Worm (Caenorhabditis elegans) whole organism, midembryonic: ENCODE data around the gene T23F11.4.

ENCODE experiments used
- flt-1 ChIP-seq: fragments of 200-800 bp; sonication (Bioruptor generic); IDR thresholded peaks from 2 replicates; pipeline ENCODE4 v1.3.6; 2022; ENCODE audit warnings: missing genetic modification characterization, missing compliant biosample characterization
- klf-2 ChIP-seq: fragments of 200-800 bp; sonication (Bioruptor generic); conservative IDR thresholded peaks from 2 replicates; pipeline ENCODE4 v1.3.6; 2022; ENCODE audit warnings: missing genetic modification reagents, missing genetic modification characterization, missing compliant biosample characterization
- med-1 ChIP-seq: sonication (generic microtip); optimal IDR thresholded peaks from 2 replicates; lab custom pipeline; 2017; ENCODE audit warnings: missing genetic modification characterization, mild to moderate bottlenecking, missing compliant biosample characterization, antibody characterized with exemption, missing genetic modification reagents; ENCODE audit not compliant: insufficient read depth
- ref-1 ChIP-seq: fragments of 200-800 bp; sonication (Bioruptor generic); conservative IDR thresholded peaks from 2 replicates; pipeline ENCODE4 v1.3.6; 2022; ENCODE audit warnings: missing genetic modification reagents, missing genetic modification characterization, missing compliant biosample characterization
- tab-1 ChIP-seq: fragments of 200-800 bp; sonication (Bioruptor generic); IDR thresholded peaks from 2 replicates; pipeline ENCODE4 v1.3.6; 2022; ENCODE audit warnings: missing genetic modification characterization, missing compliant biosample characterization
- ztf-23 ChIP-seq: fragments of 200-800 bp; sonication (Bioruptor generic); IDR thresholded peaks from 2 replicates; pipeline ENCODE4 v1.3.6; 2022; ENCODE audit warnings: missing genetic modification reagents, missing genetic modification characterization, missing compliant biosample characterization

- TF ChIP-seq klf-2 (GFP tag; lab: Robert Waterston, UW) (no peak), ref-1 (no peak), tab-1 (GFP tag; lab: Robert Waterston, UW) (no peak), ztf-23 (GFP tag; lab: Robert Waterston, UW) (peak; percentile 50; the same call in 1 of the 2 replicates), flt-1 (GFP tag; lab: Robert Waterston, UW) (no peak), med-1 (no peak)
These were observed 28.1 kb upstream of the T23F11.4 start, which contains the start of gene nifk-1 for ce11 chrIII:4693281-4693680.
